Worm (Caenorhabditis elegans) whole organism, young adult: ENCODE data around the gene rab-14.

Source experiments
- F22D6.2 ChIP-seq: sonication (generic microtip); optimal IDR thresholded peaks from 2 replicates; lab custom pipeline; 2016; ENCODE audit warnings: mild to moderate bottlenecking, missing genetic modification characterization, missing compliant biosample characterization
- K11D2.4 ChIP-seq: fragments of 200-800 bp; sonication (Bioruptor generic); IDR thresholded peaks from 2 replicates; pipeline ENCODE4 v1.3.6; 2022; ENCODE audit warnings: missing genetic modification reagents, missing genetic modification characterization, missing compliant biosample characterization
- K12H6.12 ChIP-seq: fragments of 200-800 bp; sonication (Bioruptor generic); optimal IDR thresholded peaks from 2 replicates; lab custom pipeline; 2018; ENCODE audit warnings: mild to moderate bottlenecking, missing genetic modification characterization, missing compliant biosample characterization
- Y56A3A.18 ChIP-seq: fragments of 200-800 bp; sonication (Bioruptor generic); IDR thresholded peaks from 2 replicates; pipeline ENCODE4 v1.3.6; 2022; ENCODE audit warnings: missing genetic modification reagents, missing genetic modification characterization, missing compliant biosample characterization
- ama-1 ChIP-seq, 3 experiments: fragments of 150-350 bp in 1 of 3; sonication (generic microtip) in 2 of 3; optimal IDR thresholded peaks; 2 replicates each; lab custom pipeline; 2014 to 2018; ENCODE audit warnings: missing biosample characterization in 2 of 3, missing genetic modification characterization in 2 of 3, missing genetic modification reagents in 2 of 3
- attf-5 ChIP-seq: fragments of 200-800 bp; sonication (Bioruptor generic); optimal IDR thresholded peaks from 2 replicates; lab custom pipeline; 2018; ENCODE audit warnings: mild to moderate bottlenecking, missing genetic modification characterization, missing compliant biosample characterization
- attf-6 ChIP-seq: fragments of 200-800 bp; sonication (Bioruptor generic); IDR thresholded peaks from 2 replicates; pipeline ENCODE4 v1.3.6; 2022; ENCODE audit warnings: missing genetic modification reagents, missing genetic modification characterization, missing compliant biosample characterization
- bed-1 ChIP-seq: fragments of 200-800 bp; sonication (Bioruptor generic); IDR thresholded peaks from 2 replicates; pipeline ENCODE4 v1.3.6; 2022; ENCODE audit warnings: missing genetic modification reagents, missing genetic modification characterization, missing compliant biosample characterization
- bed-2 ChIP-seq: fragments of 200-800 bp; sonication (Bioruptor generic); IDR thresholded peaks from 2 replicates; pipeline ENCODE4 v1.3.6; 2022; ENCODE audit warnings: missing genetic modification reagents, missing genetic modification characterization, missing compliant biosample characterization
- cebp-1 ChIP-seq, 2 experiments: fragments of 200-800 bp in 1 of 2; sonication (Bioruptor generic) in 1 of 2; sonication (generic microtip) in 1 of 2; IDR thresholded peaks in 1 of 2; optimal IDR thresholded peaks in 1 of 2; 2 replicates each; pipeline versions ENCODE4 v1.3.6 to Lab custom; 2017 to 2022; ENCODE audit warnings: missing compliant biosample characterization in 2 of 2, missing genetic modification characterization in 2 of 2, mild to moderate bottlenecking in 1 of 2, missing genetic modification reagents in 1 of 2, moderate library complexity in 1 of 2
- ceh-100 ChIP-seq: fragments of 200-800 bp; sonication (Bioruptor generic); IDR thresholded peaks from 2 replicates; pipeline ENCODE4 v1.3.6; 2022; ENCODE audit warnings: missing genetic modification reagents, missing genetic modification characterization, missing compliant biosample characterization
- ceh-40 ChIP-seq: fragments of 200-800 bp; sonication (Bioruptor generic); IDR thresholded peaks from 2 replicates; pipeline ENCODE4 v1.3.6; 2022; ENCODE audit warnings: missing genetic modification characterization, missing compliant biosample characterization
- ceh-91 ChIP-seq: fragments of 200-800 bp; sonication (Bioruptor generic); IDR thresholded peaks from 2 replicates; pipeline ENCODE4 v1.3.6; 2022; ENCODE audit warnings: missing genetic modification reagents, missing genetic modification characterization, missing compliant biosample characterization
- dox-1 ChIP-seq: fragments of 200-800 bp; sonication (Bioruptor generic); IDR thresholded peaks from 2 replicates; pipeline ENCODE4 v1.3.6; 2022; ENCODE audit warnings: missing genetic modification reagents, missing genetic modification characterization, missing compliant biosample characterization
- dpl-1 ChIP-seq: fragments of 150-350 bp; optimal IDR thresholded peaks from 2 replicates; lab custom pipeline; 2014; ENCODE audit warnings: missing biosample characterization, missing genetic modification reagents, missing genetic modification characterization
- egl-44 ChIP-seq: fragments of 200-800 bp; sonication (Bioruptor generic); IDR thresholded peaks from 2 replicates; pipeline ENCODE4 v1.3.6; 2022; ENCODE audit warnings: missing genetic modification reagents, missing genetic modification characterization, missing compliant biosample characterization
- ets-4 ChIP-seq: fragments of 200-800 bp; sonication (Bioruptor generic); optimal IDR thresholded peaks from 2 replicates; lab custom pipeline; 2018; ENCODE audit warnings: mild to moderate bottlenecking, missing genetic modification characterization, missing compliant biosample characterization
- hlh-26 ChIP-seq: fragments of 200-800 bp; sonication (Bioruptor generic); conservative IDR thresholded peaks from 2 replicates; pipeline ENCODE4 v1.3.6; 2022; ENCODE audit warnings: missing genetic modification reagents, missing genetic modification characterization, missing compliant biosample characterization
- hrde-1 ChIP-seq: sonication (generic microtip); optimal IDR thresholded peaks from 2 replicates; lab custom pipeline; 2016; ENCODE audit warnings: missing genetic modification characterization, mild to moderate bottlenecking, missing compliant biosample characterization, moderate library complexity, missing genotype, missing genetic modification reagents, borderline replicate concordance
- let-607 ChIP-seq, 2 experiments: fragments of 200-800 bp in 1 of 2; sonication (Bioruptor generic) in 1 of 2; sonication (generic microtip) in 1 of 2; optimal IDR thresholded peaks; 2 replicates each; lab custom pipeline; 2016 to 2018; ENCODE audit warnings: mild to moderate bottlenecking in 2 of 2, missing compliant biosample characterization in 2 of 2, missing genetic modification characterization in 2 of 2, moderate library complexity in 2 of 2, missing genotype in 1 of 2
- lin-35 ChIP-seq, 3 experiments: fragments of 150-350 bp in 2 of 3; sonication (generic microtip) in 1 of 3; optimal IDR thresholded peaks; 2 replicates each; lab custom pipeline; 2014 to 2018; ENCODE audit warnings: missing biosample characterization in 3 of 3, missing genetic modification characterization in 3 of 3, missing genetic modification reagents in 3 of 3
- lin-40 ChIP-seq: sonication (generic microtip); optimal IDR thresholded peaks from 2 replicates; lab custom pipeline; 2016; ENCODE audit warnings: missing genetic modification characterization, mild to moderate bottlenecking, missing compliant biosample characterization, missing genotype, missing genetic modification reagents
- madf-10 ChIP-seq: sonication (generic microtip); optimal IDR thresholded peaks from 2 replicates; lab custom pipeline; 2016; ENCODE audit warnings: mild to moderate bottlenecking, missing genetic modification characterization, missing compliant biosample characterization
- madf-6 ChIP-seq: fragments of 200-800 bp; sonication (Bioruptor generic); IDR thresholded peaks from 2 replicates; pipeline ENCODE4 v1.3.6; 2022; ENCODE audit warnings: missing genetic modification reagents, missing genetic modification characterization, missing compliant biosample characterization
- nhr-27 ChIP-seq: fragments of 200-800 bp; sonication (Bioruptor generic); optimal IDR thresholded peaks from 2 replicates; lab custom pipeline; 2018; ENCODE audit warnings: mild to moderate bottlenecking, missing genetic modification characterization, moderate library complexity, missing compliant biosample characterization
- nhr-80 ChIP-seq: sonication (generic microtip); optimal IDR thresholded peaks from 2 replicates; lab custom pipeline; 2016; ENCODE audit warnings: missing genetic modification characterization, missing compliant biosample characterization
- repo-1 ChIP-seq: sonication (generic microtip); optimal IDR thresholded peaks from 2 replicates; lab custom pipeline; 2017; ENCODE audit warnings: mild to moderate bottlenecking, missing genetic modification characterization, missing compliant biosample characterization
- snpc-3.4 ChIP-seq: sonication (generic microtip); optimal IDR thresholded peaks from 2 replicates; lab custom pipeline; 2017; ENCODE audit warnings: missing genetic modification characterization, mild to moderate bottlenecking, missing compliant biosample characterization, antibody characterized with exemption, moderate library complexity, missing genotype, missing genetic modification reagents
- snpc-4 ChIP-seq, 5 experiments: fragments of 150-350 bp in 1 of 5; sonication (generic microtip) in 4 of 5; optimal IDR thresholded peaks; 2 replicates each; lab custom pipeline; 2014 to 2018; ENCODE audit warnings: missing genetic modification characterization in 5 of 5, missing biosample characterization in 3 of 5, antibody characterized with exemption in 2 of 5, mild to moderate bottlenecking in 2 of 5, missing compliant biosample characterization in 2 of 5, missing genotype in 2 of 5, moderate library complexity in 2 of 5, missing genetic modification reagents in 1 of 5
- sptf-2 ChIP-seq: fragments of 200-800 bp; sonication (Bioruptor generic); optimal IDR thresholded peaks from 2 replicates; lab custom pipeline; 2018; ENCODE audit warnings: mild to moderate bottlenecking, missing genetic modification characterization, missing compliant biosample characterization
- tlf-1 ChIP-seq: fragments of 200-800 bp; sonication (Bioruptor generic); optimal IDR thresholded peaks from 2 replicates; lab custom pipeline; 2018; ENCODE audit warnings: mild to moderate bottlenecking, missing genetic modification characterization, missing compliant biosample characterization
- unc-62 ChIP-seq: fragments of 150-350 bp; optimal IDR thresholded peaks from 2 replicates; lab custom pipeline; 2014; ENCODE audit warnings: missing biosample characterization, missing genetic modification reagents, missing genetic modification characterization
- zfh-2 ChIP-seq: fragments of 200-800 bp; sonication (Bioruptor generic); conservative IDR thresholded peaks from 2 replicates; pipeline ENCODE4 v1.3.6; 2022; ENCODE audit warnings: missing genetic modification reagents, missing genetic modification characterization, missing compliant biosample characterization
- zim-3 ChIP-seq: sonication (generic microtip); optimal IDR thresholded peaks from 2 replicates; lab custom pipeline; 2017; ENCODE audit warnings: mild to moderate bottlenecking, missing genetic modification characterization, moderate library complexity, missing compliant biosample characterization
- ztf-18 ChIP-seq: sonication (generic microtip); optimal IDR thresholded peaks from 2 replicates; lab custom pipeline; 2016; ENCODE audit warnings: missing genotype, mild to moderate bottlenecking, missing genetic modification characterization, missing compliant biosample characterization
- ztf-3 ChIP-seq: fragments of 200-800 bp; sonication (Bioruptor generic); optimal IDR thresholded peaks from 2 replicates; lab custom pipeline; 2018; ENCODE audit warnings: mild to moderate bottlenecking, missing genetic modification characterization, missing compliant biosample characterization
- ztf-6 ChIP-seq: fragments of 200-800 bp; sonication (Bioruptor generic); IDR thresholded peaks from 2 replicates; pipeline ENCODE4 v1.3.6; 2022; ENCODE audit warnings: missing genetic modification reagents, missing genetic modification characterization, missing compliant biosample characterization

Gene rab-14

DNA sequence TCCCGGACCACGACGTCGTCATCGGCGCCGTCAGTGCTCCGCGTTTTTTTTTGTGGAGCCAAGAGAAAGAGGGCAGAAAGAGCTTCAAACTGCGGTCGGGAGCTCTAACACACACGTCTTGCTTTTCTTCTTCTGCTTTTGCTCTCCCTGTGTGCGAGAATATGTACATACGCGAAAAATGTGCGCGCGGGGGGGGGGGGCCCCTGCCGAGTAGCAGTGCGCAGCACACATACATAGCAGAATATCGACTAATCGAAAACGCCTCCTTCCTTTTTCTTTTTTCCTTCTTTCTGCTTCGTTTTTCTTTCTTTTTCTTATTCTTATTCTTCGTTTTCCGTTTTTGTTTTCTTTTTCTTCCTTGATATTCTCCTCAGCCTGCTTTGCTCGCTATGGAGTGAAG, 39.8 kb downstream of the rab-14 start:
- TF ChIP-seq tlf-1 (GFP tag; lab: Kevin White, UChicago) (no peak), snpc-3.4 (tag; lab: Kevin White, UChicago) (no peak), hrde-1 (tag; lab: Kevin White, UChicago) (no peak), zfh-2 (GFP tag; lab: Robert Waterston, UW) (peak; percentile 92), attf-5 (GFP tag; lab: Kevin White, UChicago) (peak; percentile 12), nhr-80 (tag; lab: Kevin White, UChicago) (no peak), dox-1 (GFP tag; lab: Robert Waterston, UW) (no peak), repo-1 (tag; lab: Kevin White, UChicago) (no peak), lin-35 (GFP tag; optimal IDR thresholded peaks at IDR 0.05; lab: Kevin White, UChicago) (no peak), K12H6.12 (peak; percentile 34), sptf-2 (no peak), lin-40 (tag; lab: Kevin White, UChicago) (peak; percentile 8), F22D6.2 (tag; lab: Kevin White, UChicago) (no peak), attf-6 (GFP tag; lab: Robert Waterston, UW) (no peak), hlh-26 (GFP tag; lab: Robert Waterston, UW) (no peak), ceh-91 (GFP tag; lab: Robert Waterston, UW) (no peak), ama-1 (optimal IDR thresholded peaks at IDR 0.05; lab: Kevin White, UChicago) (no peak), ama-1 (GFP tag; optimal IDR thresholded peaks at IDR 0.05; lab: Kevin White, UChicago) (no peak), dpl-1 (no peak), madf-6 (GFP tag; lab: Robert Waterston, UW) (no peak), ztf-3 (GFP tag; lab: Kevin White, UChicago) (no peak), bed-2 (GFP tag; lab: Robert Waterston, UW) (no peak), zim-3 (tag; lab: Kevin White, UChicago) (no peak), ztf-6 (GFP tag; lab: Robert Waterston, UW) (no peak), unc-62 (GFP tag; lab: Kevin White, UChicago) (no peak), K11D2.4 (GFP tag; lab: Robert Waterston, UW) (0 out of 2 replicates have a peak, but pooled peaks have one; percentile 18), cebp-1 (GFP tag; IDR thresholded peaks at IDR 0.05; lab: Robert Waterston, UW) (no peak), cebp-1 (tag; optimal IDR thresholded peaks at IDR 0.05; lab: Kevin White, UChicago) (no peak)

DNA sequence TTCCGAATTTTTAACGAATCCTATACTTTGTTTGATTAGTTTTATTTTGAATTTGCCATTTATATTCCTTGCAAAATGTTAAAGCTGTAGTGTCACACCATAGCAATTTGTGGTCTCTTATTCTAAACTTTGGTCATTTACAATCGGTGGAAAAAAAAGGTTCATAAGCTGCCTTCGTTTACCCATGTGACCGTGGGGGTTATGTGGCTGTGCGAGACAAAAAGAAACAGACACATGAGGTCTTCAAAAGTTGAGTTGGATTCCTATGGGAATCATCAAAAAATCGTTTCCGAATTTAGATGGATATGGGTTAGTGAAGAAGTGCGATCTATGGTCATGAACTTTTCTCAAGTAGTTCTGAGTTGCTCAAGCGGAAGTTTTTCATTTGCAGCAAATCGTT, 42.1 kb downstream of the rab-14 start:
- no peak for TF ChIP-seq ceh-40 (GFP tag; lab: Robert Waterston, UW)
- TF ChIP-seq K11D2.4 (GFP tag; lab: Robert Waterston, UW) = 0 out of 2 replicates have a peak, but pooled peaks have one; percentile 28
- peak in 1 of 3 experiments; percentile 4 for TF ChIP-seq lin-35 (GFP tag; optimal IDR thresholded peaks at IDR 0.05; lab: Kevin White, UChicago)

DNA sequence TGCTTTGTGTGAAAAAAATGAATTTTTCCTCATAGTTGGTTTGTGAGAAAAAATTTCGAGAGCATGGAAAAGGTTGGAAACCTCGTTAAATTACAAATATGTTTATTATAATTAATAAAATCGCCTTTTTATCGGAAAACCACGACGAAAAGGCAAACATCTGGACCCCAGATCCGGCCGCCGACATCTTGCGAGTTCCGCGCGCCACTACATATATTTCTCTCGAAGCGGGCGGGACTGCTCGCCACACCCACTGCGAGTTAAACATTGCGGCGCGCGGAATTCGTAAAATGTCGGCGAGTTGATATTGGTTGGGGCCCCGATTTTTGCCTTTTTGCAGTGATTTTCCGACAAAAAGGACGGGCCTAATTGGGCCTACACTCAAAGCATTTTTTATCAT, 47.0 kb downstream of the rab-14 start:
- TF ChIP-seq ets-4 (GFP tag; lab: Kevin White, UChicago) (no peak), snpc-4 (GFP tag; optimal IDR thresholded peaks at IDR 0.05; lab: Kevin White, UChicago) (no peak), snpc-4 (tag; optimal IDR thresholded peaks at IDR 0.05; lab: Kevin White, UChicago) (peak in 2 of 4 experiments; percentile 70 to 79)

DNA sequence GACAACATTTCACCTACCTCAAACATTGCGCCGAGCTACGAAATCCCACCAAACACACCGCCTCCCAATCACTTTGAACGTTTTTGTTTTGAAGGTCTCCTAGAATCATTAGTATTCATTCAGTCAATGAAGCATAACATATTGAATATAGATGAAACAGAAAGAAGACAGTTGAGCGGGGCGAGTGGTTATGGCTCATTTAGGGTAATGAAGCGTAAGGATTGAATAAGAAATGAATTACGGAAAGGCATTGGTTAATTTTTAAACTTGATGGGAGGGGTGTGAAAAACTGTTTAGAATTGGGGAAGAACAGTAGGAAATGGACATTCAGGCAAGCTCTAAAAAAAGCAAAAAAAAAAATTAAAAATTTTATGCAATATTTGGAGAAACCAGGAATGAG, 48.6 kb downstream of the rab-14 start, which contains the start of gene lron-3:
TSS of gene lron-3 (minus strand) at position 101 of the 400 bp plus-strand sequence.
- TF ChIP-seq ztf-18 (no peak), bed-1 (GFP tag; lab: Robert Waterston, UW) (no peak), dox-1 (GFP tag; lab: Robert Waterston, UW) (no peak), ceh-100 (GFP tag; lab: Robert Waterston, UW) (no peak), madf-10 (tag; lab: Kevin White, UChicago) (no peak), Y56A3A.18 (GFP tag; lab: Robert Waterston, UW) (no peak), let-607 (tag; optimal IDR thresholded peaks at IDR 0.05; lab: Kevin White, UChicago) (no peak), egl-44 (GFP tag; lab: Robert Waterston, UW) (no peak), nhr-27 (no peak)
